Fruit fly (Drosophila melanogaster): ENCODE measurements around the gene ATPsynG.
A peak's percentile ranks its signal among the peaks of the same experiment; 100 is the strongest.

The ATPsynG gene

dm6 chr2L:11014018-11014611 is 37.9 kb upstream of the ATPsynG start:
- TF ChIP-seq EcR (GFP tag; optimal IDR thresholded peaks at IDR 0.05) = no peak
- TF ChIP-seq CG9948 (tag; optimal IDR thresholded peaks at IDR 0.05) = no peak
- TF ChIP-seq CG15710 (tag; optimal IDR thresholded peaks at IDR 0.05) = no peak
- peak; percentile 85 for TF ChIP-seq CG13204 (GFP tag; optimal IDR thresholded peaks at IDR 0.05)
- no peak for TF ChIP-seq CG17806 (tag; optimal IDR thresholded peaks at IDR 0.05)
- TF ChIP-seq CG32121 (GFP tag; IDR thresholded peaks at IDR 0.05) = no peak
- TF ChIP-seq CG10348 (GFP tag; IDR thresholded peaks at IDR 0.05) = no peak
- no peak for TF ChIP-seq Snoo (tag; optimal IDR thresholded peaks at IDR 0.05)

DNA sequence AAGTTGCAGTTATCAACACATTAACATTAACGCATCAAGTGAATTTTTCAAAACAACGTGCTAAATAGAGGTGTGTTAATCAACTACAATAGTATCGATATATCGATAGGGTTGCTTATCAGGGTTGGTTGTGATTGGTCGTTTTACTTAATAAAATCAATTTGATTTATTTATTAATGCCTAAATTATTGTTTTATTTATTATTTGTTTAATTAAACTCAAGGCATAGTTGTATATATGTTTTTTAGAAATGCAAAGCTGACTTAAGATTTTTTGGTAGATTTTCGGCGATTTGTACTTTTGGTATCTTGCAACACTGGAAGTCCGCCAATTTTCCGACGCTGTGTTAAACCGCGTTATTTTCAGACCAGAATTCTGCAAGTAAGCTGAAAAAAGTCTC is 34.8 kb upstream of the ATPsynG start, which contains the start of the genes Art8 and dUTPase:
TSS of gene Art8 (minus strand) at position 88 of the 400 bp plus-strand sequence.
TSS of gene dUTPase (plus strand) at position 314 of the 400 bp plus-strand sequence.
- TF ChIP-seq CG12605 (GFP tag; IDR thresholded peaks at IDR 0.05) = no peak
- TF ChIP-seq CG15710 (tag; optimal IDR thresholded peaks at IDR 0.05) = peak; percentile 51
- TF ChIP-seq CG8159 (tag; optimal IDR thresholded peaks at IDR 0.05) = peak; percentile 56
- TF ChIP-seq Snoo (tag; optimal IDR thresholded peaks at IDR 0.05) = peak; percentile 44
- peak; percentile 45 for TF ChIP-seq CG32121 (GFP tag; IDR thresholded peaks at IDR 0.05)
- 0 out of 2 replicates have a peak, but pooled peaks have one; percentile 21 for TF ChIP-seq rn (GFP tag; IDR thresholded peaks at IDR 0.05)
- no peak for TF ChIP-seq CG10348 (GFP tag; IDR thresholded peaks at IDR 0.05)
- TF ChIP-seq CG4496 (GFP tag; IDR thresholded peaks at IDR 0.05) = peak; percentile 59; the same call in 2 of the 3 replicates
- TF ChIP-seq fd96Ca (GFP tag; IDR thresholded peaks at IDR 0.05) = no peak
- no peak for TF ChIP-seq CG13204 (GFP tag; optimal IDR thresholded peaks at IDR 0.05)
- TF ChIP-seq Ets98B (GFP tag; IDR thresholded peaks at IDR 0.05) = peak; percentile 61
- peak; percentile 31 for TF ChIP-seq CG17806 (tag; optimal IDR thresholded peaks at IDR 0.05)

DNA sequence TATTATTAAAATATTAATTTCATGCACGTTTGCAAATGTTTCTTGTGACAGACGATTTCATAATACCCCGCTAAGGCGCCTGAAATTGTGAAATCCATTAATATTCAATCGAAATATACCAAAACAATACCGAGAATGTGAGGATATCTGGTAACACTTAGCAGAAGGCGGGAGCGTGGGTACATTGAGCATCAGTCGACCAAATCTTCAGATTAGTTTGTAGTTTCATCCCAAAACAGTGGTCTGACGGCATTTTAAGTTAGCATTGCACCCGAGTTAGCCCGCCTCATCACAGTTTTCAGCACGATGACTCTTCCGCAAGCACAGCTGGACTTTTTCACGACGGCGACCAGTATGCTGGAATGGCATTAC is 28.5 kb upstream of the ATPsynG start, which contains the start of gene Nup154:
TSS of gene Nup154 (plus strand) at position 147 of the 372 bp plus-strand sequence.
- TF ChIP-seq CG13204 (GFP tag; optimal IDR thresholded peaks at IDR 0.05) (no peak), CG15710 (tag; optimal IDR thresholded peaks at IDR 0.05) (no peak), CG9948 (tag; optimal IDR thresholded peaks at IDR 0.05) (no peak)

- no peak for TF ChIP-seq D1 (tag; optimal IDR thresholded peaks at IDR 0.05)
- peak; percentile 51 for TF ChIP-seq gl (tag; optimal IDR thresholded peaks at IDR 0.05)
- no peak for TF ChIP-seq fd96Ca (GFP tag; IDR thresholded peaks at IDR 0.05)
- no peak for TF ChIP-seq CG15710 (tag; optimal IDR thresholded peaks at IDR 0.05)
- TF ChIP-seq Snoo (tag; optimal IDR thresholded peaks at IDR 0.05) = peak; percentile 83
- TF ChIP-seq CG10348 (GFP tag; IDR thresholded peaks at IDR 0.05) = no peak
- TF ChIP-seq CG17806 (tag; optimal IDR thresholded peaks at IDR 0.05) = peak; percentile 30
- no peak for TF ChIP-seq CG12605 (GFP tag; IDR thresholded peaks at IDR 0.05)
- no peak for TF ChIP-seq CG14655 (GFP tag; optimal IDR thresholded peaks at IDR 0.05)
Observed at dm6 chr2L:11003925-11004673, 27.9 kb upstream of the ATPsynG start, which contains the start of gene RpL9. Gene RpL9 (minus strand): TSS chr2L:11004189.

- TF ChIP-seq CG13204 (GFP tag; optimal IDR thresholded peaks at IDR 0.05) (no peak), gl (tag; optimal IDR thresholded peaks at IDR 0.05) (no peak), Snoo (tag; optimal IDR thresholded peaks at IDR 0.05) (no peak), CG14655 (GFP tag; optimal IDR thresholded peaks at IDR 0.05) (no peak), CG8301 (tag; optimal IDR thresholded peaks at IDR 0.05) (no peak), CG9948 (tag; optimal IDR thresholded peaks at IDR 0.05) (no peak), rn (GFP tag; IDR thresholded peaks at IDR 0.05) (no peak), fd96Ca (GFP tag; IDR thresholded peaks at IDR 0.05) (no peak), CG32121 (GFP tag; IDR thresholded peaks at IDR 0.05) (no peak), CG17806 (tag; optimal IDR thresholded peaks at IDR 0.05) (no peak), Ets98B (GFP tag; IDR thresholded peaks at IDR 0.05) (no peak), D1 (tag; optimal IDR thresholded peaks at IDR 0.05) (no peak), Pif1B (GFP tag; optimal IDR thresholded peaks at IDR 0.05) (no peak), Pif1A (GFP tag; optimal IDR thresholded peaks at IDR 0.05) (no peak), CG4496 (GFP tag; IDR thresholded peaks at IDR 0.05) (no peak), CG15710 (tag; optimal IDR thresholded peaks at IDR 0.05) (no peak), CG12605 (GFP tag; IDR thresholded peaks at IDR 0.05) (no peak), EcR (GFP tag; optimal IDR thresholded peaks at IDR 0.05) (no peak), CG34367 (tag; optimal IDR thresholded peaks at IDR 0.05) (no peak), CG10348 (GFP tag; IDR thresholded peaks at IDR 0.05) (no peak)
Observed at dm6 chr2L:11001376-11002122, 25.4 kb upstream of the ATPsynG start, which contains the start of the genes aub and lectin-33A. Gene aub (minus strand): TSS chr2L:11001476. Gene lectin-33A (plus strand): TSS chr2L:11002072.

- TF ChIP-seq gl (tag; optimal IDR thresholded peaks at IDR 0.05) = no peak
- TF ChIP-seq CG12605 (GFP tag; IDR thresholded peaks at IDR 0.05) = no peak
- TF ChIP-seq Ets98B (GFP tag; IDR thresholded peaks at IDR 0.05) = no peak
- TF ChIP-seq CG8301 (tag; optimal IDR thresholded peaks at IDR 0.05) = no peak
- no peak for TF ChIP-seq CG4496 (GFP tag; IDR thresholded peaks at IDR 0.05)
- no peak for TF ChIP-seq Snoo (tag; optimal IDR thresholded peaks at IDR 0.05)
- no peak for TF ChIP-seq EcR (GFP tag; optimal IDR thresholded peaks at IDR 0.05)
- TF ChIP-seq CG15710 (tag; optimal IDR thresholded peaks at IDR 0.05) = no peak
- TF ChIP-seq CG14655 (GFP tag; optimal IDR thresholded peaks at IDR 0.05) = no peak
- TF ChIP-seq fd96Ca (GFP tag; IDR thresholded peaks at IDR 0.05) = no peak
- no peak for TF ChIP-seq CG32121 (GFP tag; IDR thresholded peaks at IDR 0.05)
- TF ChIP-seq Pif1B (GFP tag; optimal IDR thresholded peaks at IDR 0.05) = no peak
- no peak for TF ChIP-seq CG8159 (tag; optimal IDR thresholded peaks at IDR 0.05)
- no peak for TF ChIP-seq CG9948 (tag; optimal IDR thresholded peaks at IDR 0.05)
- TF ChIP-seq rn (GFP tag; IDR thresholded peaks at IDR 0.05) = no peak
- TF ChIP-seq Pif1A (GFP tag; optimal IDR thresholded peaks at IDR 0.05) = no peak
- no peak for TF ChIP-seq D1 (tag; optimal IDR thresholded peaks at IDR 0.05)
- TF ChIP-seq CG34367 (tag; optimal IDR thresholded peaks at IDR 0.05) = no peak
- TF ChIP-seq CG13204 (GFP tag; optimal IDR thresholded peaks at IDR 0.05) = no peak
Observed at dm6 chr2L:10989162-10989561, 13.0 kb upstream of the ATPsynG start, which contains the start of gene TTLL4A. Gene TTLL4A (plus strand): TSS chr2L:10989401.

Data from whole organism, pupa.